Fruit fly (Drosophila melanogaster) whole organism, wandering third instar larva: ENCODE results near the gene Gug.

Experiments used
- Abd-B ChIP-seq: fragments of >200 bp; optimal IDR thresholded peaks from 2 replicates; lab custom pipeline; 2017; ENCODE audit warnings: missing biosample characterization, missing genetic modification characterization
- CG32264 ChIP-seq: fragments of 200-800 bp; sonication (Bioruptor generic); optimal IDR thresholded peaks from 2 replicates; lab custom pipeline; 2016; ENCODE audit warnings: missing biosample characterization, missing genetic modification characterization
- CG9705 ChIP-seq: fragments of 200-800 bp; sonication (Bioruptor generic); optimal IDR thresholded peaks from 2 replicates; lab custom pipeline; 2018; ENCODE audit warnings: missing biosample characterization, mild to moderate bottlenecking, missing genetic modification characterization
- CrebA ChIP-seq: fragments of 200-800 bp; sonication (Bioruptor generic); optimal IDR thresholded peaks from 2 replicates; lab custom pipeline; 2016; ENCODE audit warnings: missing biosample characterization, mild to moderate bottlenecking, missing genetic modification characterization, borderline replicate concordance
- Dfd ChIP-seq: fragments of >200 bp; optimal IDR thresholded peaks from 2 replicates; lab custom pipeline; 2017; ENCODE audit warnings: missing biosample characterization, missing genetic modification characterization
- Dif ChIP-seq: fragments of 200-275, 200-300 bp; sonication (Bioruptor generic); optimal IDR thresholded peaks from 2 replicates; lab custom pipeline; 2018; ENCODE audit warnings: missing biosample characterization, missing genetic modification characterization; ENCODE audit not compliant: partially characterized antibody
- GATAd ChIP-seq: sonication (Bioruptor generic); optimal IDR thresholded peaks from 2 replicates; lab custom pipeline; 2016; ENCODE audit warnings: missing biosample characterization, missing genetic modification characterization
- HLH106 ChIP-seq: fragments of 200-800 bp; optimal IDR thresholded peaks from 3 replicates; lab custom pipeline; 2019; ENCODE audit warnings: missing biosample characterization, mild to moderate bottlenecking, missing genetic modification characterization, moderate library complexity
- Hnf4 ChIP-seq: fragments of 200-800 bp; sonication (Bioruptor generic); optimal IDR thresholded peaks from 2 replicates; lab custom pipeline; 2016; ENCODE audit warnings: missing biosample characterization, mild to moderate bottlenecking, missing genetic modification characterization
- Hr78 ChIP-seq: fragments of >200 bp; optimal IDR thresholded peaks from 2 replicates; lab custom pipeline; 2017; ENCODE audit warnings: missing biosample characterization, missing genetic modification characterization
- Hr83 ChIP-seq: fragments of 200-300 bp; sonication (Bioruptor generic); optimal IDR thresholded peaks from 2 replicates; lab custom pipeline; 2016; ENCODE audit warnings: missing biosample characterization, mild to moderate bottlenecking, missing genetic modification characterization, moderate library complexity; ENCODE audit not compliant: poor library complexity, severe bottlenecking
- Jra ChIP-seq: sonication (Bioruptor generic); optimal IDR thresholded peaks from 2 replicates; lab custom pipeline; 2016; ENCODE audit warnings: missing biosample characterization, missing genetic modification characterization
- Mio ChIP-seq: sonication (Bioruptor generic); optimal IDR thresholded peaks from 2 replicates; lab custom pipeline; 2016; ENCODE audit warnings: missing biosample characterization, missing genetic modification characterization
- Myc ChIP-seq: fragments of >200 bp; optimal IDR thresholded peaks from 2 replicates; lab custom pipeline; 2017
- N ChIP-seq: fragments of >200 bp; optimal IDR thresholded peaks from 2 replicates; lab custom pipeline; 2018; ENCODE audit warnings: missing biosample characterization, missing external identifiers, missing genetic modification characterization
- OdsH ChIP-seq: fragments of 200-800 bp; sonication (Bioruptor generic); optimal IDR thresholded peaks from 2 replicates; lab custom pipeline; 2016; ENCODE audit warnings: missing biosample characterization, mild to moderate bottlenecking, missing genetic modification characterization
- Rel ChIP-seq, 2 experiments: fragments of 200-800 bp; sonication (Bioruptor generic) in 1 of 2; optimal IDR thresholded peaks; 2 replicates in 1 of 2; 3 replicates in 1 of 2; lab custom pipeline; 2016 to 2019; ENCODE audit warnings: mild to moderate bottlenecking in 2 of 2, missing biosample characterization in 2 of 2, missing genetic modification characterization in 2 of 2, moderate library complexity in 1 of 2
- Sp1 ChIP-seq: fragments of 200-800 bp; sonication (Bioruptor generic); optimal IDR thresholded peaks from 3 replicates; lab custom pipeline; 2019; ENCODE audit warnings: missing biosample characterization, mild to moderate bottlenecking, missing genetic modification characterization, moderate library complexity
- Vsx2 ChIP-seq: fragments of 200-300, 225-300 bp; sonication (Bioruptor generic); optimal IDR thresholded peaks from 2 replicates; lab custom pipeline; 2018; ENCODE audit warnings: missing biosample characterization, missing genetic modification characterization; ENCODE audit not compliant: partially characterized antibody
- br ChIP-seq: fragments of 200-800 bp; sonication (Bioruptor generic); optimal IDR thresholded peaks from 2 replicates; lab custom pipeline; 2016; ENCODE audit warnings: missing biosample characterization, missing genetic modification characterization
- brk ChIP-seq: fragments of 200-800 bp; sonication (Bioruptor generic); optimal IDR thresholded peaks from 2 replicates; lab custom pipeline; 2016; ENCODE audit warnings: missing biosample characterization, mild to moderate bottlenecking, missing genetic modification characterization
- dl ChIP-seq, 2 experiments: fragments of 175-275, 200-275 bp in 1 of 2; fragments of 200-275 bp in 1 of 2; sonication (Bioruptor generic); optimal IDR thresholded peaks; lab custom pipeline; 2018; ENCODE audit warnings: mild to moderate bottlenecking in 2 of 2, missing biosample characterization in 2 of 2, missing genetic modification characterization in 2 of 2, moderate library complexity in 2 of 2; ENCODE audit not compliant: partially characterized antibody in 2 of 2, insufficient read depth in 1 of 2
- dmrt93B ChIP-seq: fragments of 200-800 bp; sonication (Bioruptor generic); optimal IDR thresholded peaks from 2 replicates; lab custom pipeline; 2018; ENCODE audit warnings: missing biosample characterization, mild to moderate bottlenecking, missing genetic modification characterization
- dsf ChIP-seq: sonication (Bioruptor generic); optimal IDR thresholded peaks from 2 replicates; lab custom pipeline; 2016; ENCODE audit warnings: missing biosample characterization, missing genetic modification characterization, borderline replicate concordance
- ey ChIP-seq: fragments of 200-800 bp; sonication (Bioruptor generic); optimal IDR thresholded peaks from 2 replicates; lab custom pipeline; 2016; ENCODE audit warnings: missing biosample characterization, missing genetic modification characterization
- foxo ChIP-seq, 2 experiments: fragments of 200-800 bp; sonication (Bioruptor generic); optimal IDR thresholded peaks; 2 replicates in 1 of 2; 3 replicates in 1 of 2; lab custom pipeline; 2016 to 2017; ENCODE audit warnings: missing biosample characterization in 2 of 2, missing genetic modification characterization in 2 of 2
- fru ChIP-seq: fragments of 200-800 bp; sonication (Bioruptor generic); optimal IDR thresholded peaks from 3 replicates; lab custom pipeline; 2016; ENCODE audit warnings: missing biosample characterization, mild to moderate bottlenecking, missing genetic modification characterization
- h ChIP-seq: fragments of 200-800 bp; sonication (Bioruptor generic); optimal IDR thresholded peaks from 3 replicates; lab custom pipeline; 2016; ENCODE audit warnings: missing biosample characterization, mild to moderate bottlenecking, missing genetic modification characterization
- jim ChIP-seq: fragments of 175-275, 200-325 bp; sonication (Bioruptor generic); optimal IDR thresholded peaks from 2 replicates; lab custom pipeline; 2016; ENCODE audit warnings: missing biosample characterization, mild to moderate bottlenecking, missing genetic modification characterization
- lola ChIP-seq: fragments of >200 bp; optimal IDR thresholded peaks from 2 replicates; lab custom pipeline; 2017; ENCODE audit warnings: missing biosample characterization, missing genetic modification characterization
- pan ChIP-seq: fragments of >200 bp; optimal IDR thresholded peaks from 2 replicates; lab custom pipeline; 2017
- psq ChIP-seq: fragments of 200-800 bp; sonication (Bioruptor generic); optimal IDR thresholded peaks from 3 replicates; lab custom pipeline; 2017; ENCODE audit warnings: missing biosample characterization, mild to moderate bottlenecking, missing genetic modification characterization, moderate library complexity
- rgr ChIP-seq: fragments of 200-800 bp; sonication (Bioruptor generic); optimal IDR thresholded peaks from 3 replicates; lab custom pipeline; 2016; ENCODE audit warnings: missing biosample characterization, mild to moderate bottlenecking, missing genetic modification characterization
- sage ChIP-seq: fragments of 200-800 bp; sonication (Bioruptor generic); optimal IDR thresholded peaks from 2 replicates; lab custom pipeline; 2016; ENCODE audit warnings: missing biosample characterization, mild to moderate bottlenecking, missing genetic modification characterization
- sv ChIP-seq: fragments of 200-800 bp; sonication (Bioruptor generic); optimal IDR thresholded peaks from 3 replicates; lab custom pipeline; 2016; ENCODE audit warnings: missing biosample characterization, missing genetic modification characterization
- tai ChIP-seq: sonication (Bioruptor generic); optimal IDR thresholded peaks from 2 replicates; lab custom pipeline; 2016; ENCODE audit warnings: missing biosample characterization, missing genetic modification characterization
- usp ChIP-seq: fragments of >200 bp; optimal IDR thresholded peaks from 2 replicates; lab custom pipeline; 2017; ENCODE audit warnings: missing biosample characterization, missing genetic modification characterization
- woc ChIP-seq: sonication (Bioruptor generic); optimal IDR thresholded peaks from 2 replicates; lab custom pipeline; 2016; ENCODE audit warnings: missing biosample characterization, mild to moderate bottlenecking, missing genetic modification characterization

Gug gene

DNA sequence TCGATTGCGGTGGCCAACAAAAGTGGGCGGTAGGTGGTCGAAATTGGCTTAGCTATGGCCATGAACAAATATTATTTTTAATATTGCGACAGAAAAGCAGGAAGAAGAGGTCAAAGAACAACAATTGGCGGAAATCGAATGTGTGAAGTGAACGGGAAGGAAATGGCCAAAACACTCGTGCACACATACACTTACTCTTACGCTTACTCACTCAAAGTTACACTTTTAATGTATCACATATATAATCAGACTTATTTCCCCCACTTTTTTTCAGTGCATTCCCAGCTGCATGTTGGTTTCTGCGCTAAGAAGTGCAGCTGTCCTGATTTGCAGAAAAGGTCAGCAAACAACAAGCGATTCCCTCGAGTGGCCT is 1.2 kb upstream of the Gug start:
- no peak for TF ChIP-seq CG32264 (GFP tag; lab: Kevin White, UChicago)
- no peak for TF ChIP-seq Myc
- no peak for TF ChIP-seq Jra (GFP tag; lab: Kevin White, UChicago)
- no peak for TF ChIP-seq jim (GFP tag; lab: Kevin White, UChicago)
- TF ChIP-seq Hnf4, result no peak
- TF ChIP-seq dl (GFP tag; optimal IDR thresholded peaks at IDR 0.05; lab: Kevin White, UChicago; ENCODE audit: insufficient read depth in 1 of 2, partially characterized antibody in 2 of 2), result no peak
- no peak for TF ChIP-seq Dfd (GFP tag; lab: Kevin White, UChicago)
- TF ChIP-seq ey (GFP tag; lab: Kevin White, UChicago), result no peak
- TF ChIP-seq sage (GFP tag; lab: Kevin White, UChicago), result no peak
- TF ChIP-seq rgr (GFP tag; lab: Kevin White, UChicago), result peak; percentile 25
- no peak for TF ChIP-seq dsf
- peak; percentile 58 for TF ChIP-seq h (GFP tag; lab: Kevin White, UChicago)
- no peak for TF ChIP-seq pan (lab: Kevin White, UChicago)
- TF ChIP-seq dmrt93B (GFP tag; lab: Kevin White, UChicago), result no peak
- TF ChIP-seq usp (GFP tag; lab: Kevin White, UChicago), result no peak
- TF ChIP-seq Dif, result no peak
- TF ChIP-seq woc (GFP tag; lab: Kevin White, UChicago), result no peak
- peak in 1 of 2 experiments; percentile 65 for TF ChIP-seq foxo (GFP tag; optimal IDR thresholded peaks at IDR 0.05; lab: Kevin White, UChicago)
- no peak for TF ChIP-seq N (GFP tag; lab: Kevin White, UChicago)
- no peak for TF ChIP-seq Abd-B
- no peak for TF ChIP-seq sv
- no peak for TF ChIP-seq brk (GFP tag; lab: Kevin White, UChicago)
- TF ChIP-seq Mio (GFP tag; lab: Kevin White, UChicago), result no peak
- peak; percentile 46 for TF ChIP-seq br (GFP tag; lab: Kevin White, UChicago)
- no peak for TF ChIP-seq lola (GFP tag; lab: Kevin White, UChicago)
- TF ChIP-seq GATAd, result no peak
- peak; percentile 0 for TF ChIP-seq psq (GFP tag; lab: Kevin White, UChicago)
- TF ChIP-seq HLH106, result no peak
- peak; percentile 21 for TF ChIP-seq OdsH (GFP tag; lab: Kevin White, UChicago)
- no peak for TF ChIP-seq CG9705 (GFP tag; lab: Kevin White, UChicago)
- no peak for TF ChIP-seq Vsx2 (GFP tag; lab: Kevin White, UChicago)
- TF ChIP-seq CrebA, result no peak
- peak; percentile 59 for TF ChIP-seq fru (GFP tag; lab: Kevin White, UChicago)
- no peak for TF ChIP-seq Rel (GFP tag; optimal IDR thresholded peaks at IDR 0.05; lab: Kevin White, UChicago)
- no peak for TF ChIP-seq Rel (tag; optimal IDR thresholded peaks at IDR 0.05; lab: Kevin White, UChicago)
- no peak for TF ChIP-seq Hr78 (GFP tag; lab: Kevin White, UChicago)
- no peak for TF ChIP-seq Sp1 (GFP tag; lab: Kevin White, UChicago)
- TF ChIP-seq Hr83 (GFP tag; lab: Kevin White, UChicago), result no peak
- no peak for TF ChIP-seq tai (GFP tag; lab: Kevin White, UChicago)
- TF ChIP-seq, all 38 proteins: peak for 7

DNA sequence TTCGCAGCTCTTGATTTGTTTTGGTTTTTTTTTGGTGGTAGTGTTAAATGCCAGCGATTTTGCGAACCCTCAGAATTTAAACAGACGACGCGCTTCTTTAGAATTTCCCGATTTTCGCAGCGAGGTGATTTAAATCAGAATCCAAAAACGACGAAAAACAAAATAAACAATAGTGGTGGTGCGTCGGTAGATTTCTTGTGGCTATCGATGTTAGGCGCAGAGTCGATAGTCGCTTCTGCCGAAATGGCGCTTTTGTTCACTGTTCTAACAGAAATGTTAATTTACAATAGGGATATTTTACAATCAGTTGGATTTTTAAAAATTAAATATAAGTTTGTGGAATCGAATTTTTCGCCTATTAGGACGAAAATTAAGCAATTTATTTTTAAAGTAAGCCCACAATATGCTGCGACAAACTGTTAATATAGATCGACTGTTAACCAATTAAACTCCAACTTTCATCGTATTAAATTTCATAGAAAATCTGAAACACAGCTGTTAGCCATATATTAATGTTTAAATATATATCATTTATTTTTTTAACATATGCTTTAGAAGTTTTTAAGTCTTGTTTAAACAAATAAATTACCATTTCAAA is 421 bp upstream of the Gug start, which contains the start of gene CG6983:
Gene CG6983 (minus strand): TSS at position 176 of the 598 bp plus-strand sequence.
- TF ChIP-seq Dif (no peak), CrebA (no peak), Hnf4 (no peak), CG9705 (GFP tag; lab: Kevin White, UChicago) (no peak), fru (GFP tag; lab: Kevin White, UChicago) (no peak), Jra (GFP tag; lab: Kevin White, UChicago) (no peak), Hr83 (GFP tag; lab: Kevin White, UChicago) (peak; percentile 12), Sp1 (GFP tag; lab: Kevin White, UChicago) (no peak), HLH106 (no peak), Rel (GFP tag; optimal IDR thresholded peaks at IDR 0.05; lab: Kevin White, UChicago) (no peak), Rel (tag; optimal IDR thresholded peaks at IDR 0.05; lab: Kevin White, UChicago) (no peak), tai (GFP tag; lab: Kevin White, UChicago) (no peak), N (GFP tag; lab: Kevin White, UChicago) (no peak), psq (GFP tag; lab: Kevin White, UChicago) (no peak), Mio (GFP tag; lab: Kevin White, UChicago) (no peak), jim (GFP tag; lab: Kevin White, UChicago) (peak; percentile 19), pan (lab: Kevin White, UChicago) (no peak), h (GFP tag; lab: Kevin White, UChicago) (peak; percentile 4), rgr (GFP tag; lab: Kevin White, UChicago) (no peak), Myc (no peak)
